Fruit fly (Drosophila melanogaster): ENCODE measurements around the gene Orct.
A peak's percentile ranks its signal among the peaks of the same experiment; 100 is the strongest.

Gene Orct

DNA sequence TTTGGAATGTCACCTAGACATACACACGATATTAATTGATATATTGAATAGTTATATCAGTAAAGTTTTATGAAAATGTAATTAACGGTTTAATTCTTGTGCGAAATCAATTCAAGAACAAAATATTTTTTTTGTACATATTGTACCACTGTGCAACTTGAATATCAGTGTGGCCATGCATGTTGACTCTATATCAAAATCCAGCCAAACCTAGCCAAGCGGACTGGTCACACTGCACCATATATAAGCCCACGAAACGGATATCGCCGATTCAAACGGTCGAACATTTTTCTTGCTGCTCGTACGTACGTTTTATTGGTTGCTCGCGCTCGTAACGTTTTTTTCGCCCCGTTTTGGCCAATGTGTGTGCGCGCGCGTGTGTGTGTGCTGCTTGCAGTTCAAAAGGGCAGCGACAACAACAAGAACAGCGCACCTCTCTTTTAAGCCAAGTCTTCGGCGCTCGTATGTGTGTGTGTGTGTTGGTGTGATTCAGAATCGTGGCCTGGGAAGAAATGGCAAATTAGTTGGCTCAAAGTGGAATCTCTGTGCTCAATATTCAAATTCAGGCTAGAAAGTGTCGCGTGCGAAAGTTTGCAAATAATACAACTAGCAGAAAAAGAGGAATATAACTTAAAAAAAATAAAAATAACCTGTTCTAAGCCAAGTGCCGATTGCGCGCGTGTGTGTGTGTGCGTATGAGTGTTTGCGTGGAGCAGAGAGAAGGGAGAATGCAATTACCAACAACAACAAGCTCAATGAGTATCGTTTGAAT lies 18.9 kb downstream of the Orct start, which contains the start of gene crb (continued):
- TF ChIP-seq fd85E (GFP tag; optimal IDR thresholded peaks at IDR 0.05) (no peak), Gug (GFP tag; IDR thresholded peaks at IDR 0.05) (no peak), CG9139 (GFP tag; optimal IDR thresholded peaks at IDR 0.05) (peak; percentile 38), CG3919 (GFP tag; optimal IDR thresholded peaks at IDR 0.05) (peak; percentile 52), CG32006 (GFP tag; optimal IDR thresholded peaks at IDR 0.05) (peak; percentile 27), CG4318 (GFP tag; optimal IDR thresholded peaks at IDR 0.05) (no peak), CG7368 (GFP tag; optimal IDR thresholded peaks at IDR 0.05) (no peak), CG10669 (GFP tag; optimal IDR thresholded peaks at IDR 0.05) (no peak), dac (GFP tag; optimal IDR thresholded peaks at IDR 0.05) (no peak)

DNA sequence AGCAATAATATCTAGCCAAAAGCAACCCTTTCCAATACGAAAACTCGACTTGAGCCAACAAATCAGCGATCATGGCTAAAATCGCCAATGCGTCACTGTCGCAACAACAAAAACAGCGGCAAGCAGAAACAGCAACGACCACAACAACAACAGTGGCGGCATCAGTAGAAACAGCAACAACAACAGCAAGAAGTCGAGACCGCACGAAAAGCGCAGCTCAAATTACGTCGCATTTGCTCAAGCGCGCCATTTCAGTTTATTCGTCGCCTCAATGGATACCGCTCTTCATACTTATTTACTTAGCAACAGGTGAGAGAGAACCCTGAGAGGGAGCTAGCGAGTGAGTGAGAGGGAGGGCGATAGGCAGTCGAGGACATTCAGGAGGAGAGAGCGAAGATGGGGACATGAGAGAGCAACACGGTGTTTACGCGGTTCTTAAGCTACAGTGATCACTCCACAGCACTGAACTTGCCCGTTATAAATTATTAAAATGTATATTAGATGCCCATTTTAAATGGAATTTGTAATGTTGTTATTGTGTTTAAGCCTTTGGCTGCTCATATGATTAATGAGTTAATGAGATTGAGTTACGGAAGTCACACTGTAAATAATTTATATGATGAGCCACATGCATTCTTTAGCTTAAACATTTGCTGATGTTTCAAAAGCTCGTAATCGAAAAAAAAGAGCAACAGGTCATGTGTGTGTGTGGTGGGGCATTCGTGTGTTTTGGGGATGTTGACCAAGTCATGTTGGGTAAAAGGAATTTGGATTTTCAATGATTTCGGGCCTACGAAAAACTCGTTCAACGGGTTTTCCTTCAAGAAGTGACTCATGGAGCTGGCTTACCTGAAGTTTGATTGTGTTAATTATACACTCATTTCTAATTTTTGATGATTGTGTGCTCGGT lies 19.8 kb downstream of the Orct start:
- TF ChIP-seq Blimp-1 (GFP tag; optimal IDR thresholded peaks at IDR 0.05) (peak; percentile 93), Smox (GFP tag; optimal IDR thresholded peaks at IDR 0.05) (peak; percentile 99), spab (GFP tag; optimal IDR thresholded peaks at IDR 0.05) (peak; percentile 96), CG11294 (GFP tag; IDR thresholded peaks at IDR 0.05) (peak; percentile 89), acj6 (GFP tag; optimal IDR thresholded peaks at IDR 0.05) (peak; percentile 99), CG11762 (GFP tag; optimal IDR thresholded peaks at IDR 0.05; ENCODE audit: insufficient read depth) (peak; percentile 96), esn (GFP tag; optimal IDR thresholded peaks at IDR 0.05) (peak; percentile 99), lz (GFP tag; optimal IDR thresholded peaks at IDR 0.05) (peak; percentile 99), Sox102F (GFP tag; optimal IDR thresholded peaks at IDR 0.05) (peak; percentile 99), Eip75B (GFP tag; optimal IDR thresholded peaks at IDR 0.05) (peak; percentile 99), Met (GFP tag; optimal IDR thresholded peaks at IDR 0.05) (peak; percentile 99), CG6808 (GFP tag; optimal IDR thresholded peaks at IDR 0.05) (peak; percentile 94), achi (GFP tag; optimal IDR thresholded peaks at IDR 0.05) (peak; percentile 96), CG8632 (GFP tag; optimal IDR thresholded peaks at IDR 0.05) (peak; percentile 97), fkh (GFP tag; optimal IDR thresholded peaks at IDR 0.05) (peak; percentile 69), CG1621 (tag; optimal IDR thresholded peaks at IDR 0.05) (peak; percentile 97), Lpt (GFP tag; optimal IDR thresholded peaks at IDR 0.05) (peak; percentile 89), vri (GFP tag; optimal IDR thresholded peaks at IDR 0.05) (peak; percentile 99), eg (GFP tag; IDR thresholded peaks at IDR 0.05) (peak; percentile 94), Hr4 (GFP tag; optimal IDR thresholded peaks at IDR 0.05) (peak; percentile 90), CG10631 (GFP tag; optimal IDR thresholded peaks at IDR 0.05) (peak; percentile 98), salr (GFP tag; optimal IDR thresholded peaks at IDR 0.05) (peak; percentile 91 to 97), CG31627 (GFP tag; optimal IDR thresholded peaks at IDR 0.05) (peak; percentile 99), CG3032 (tag; optimal IDR thresholded peaks at IDR 0.05) (peak; percentile 95), pdm3 (GFP tag; optimal IDR thresholded peaks at IDR 0.05) (peak; percentile 98), CG7368 (GFP tag; optimal IDR thresholded peaks at IDR 0.05) (peak; percentile 94), Sox15 (GFP tag; optimal IDR thresholded peaks at IDR 0.05) (peak; percentile 95), CG8119 (GFP tag; IDR thresholded peaks at IDR 0.05) (peak; percentile 89), dac (GFP tag; optimal IDR thresholded peaks at IDR 0.05) (peak; percentile 72), CG6276 (GFP tag; optimal IDR thresholded peaks at IDR 0.05) (no peak), CG6792 (GFP tag; optimal IDR thresholded peaks at IDR 0.05) (peak; percentile 99), fd59A (GFP tag; optimal IDR thresholded peaks at IDR 0.05) (peak; percentile 97), Sox14 (GFP tag; optimal IDR thresholded peaks at IDR 0.05) (peak; percentile 99), OdsH (GFP tag; optimal IDR thresholded peaks at IDR 0.05) (peak; percentile 98), Hr38 (GFP tag; optimal IDR thresholded peaks at IDR 0.05) (no peak), CG6854 (GFP tag; optimal IDR thresholded peaks at IDR 0.05) (peak; percentile 87), CG3919 (GFP tag; optimal IDR thresholded peaks at IDR 0.05) (peak; percentile 99), CG16779 (tag; optimal IDR thresholded peaks at IDR 0.05) (peak; percentile 88), Hr39 (GFP tag; optimal IDR thresholded peaks at IDR 0.05) (peak; percentile 99), cyc (GFP tag; optimal IDR thresholded peaks at IDR 0.05) (peak; percentile 99), fd85E (GFP tag; optimal IDR thresholded peaks at IDR 0.05) (peak; percentile 92)

Data from whole organism, prepupa.